Worm (Caenorhabditis elegans) whole organism, early embryonic: ENCODE results near the gene F54D5.5.

Source experiments
- B0310.2 ChIP-seq: sonication (generic microtip); optimal IDR thresholded peaks from 2 replicates; lab custom pipeline; 2016; ENCODE audit warnings: mild to moderate bottlenecking, missing genetic modification characterization, missing compliant biosample characterization
- F13C5.2 ChIP-seq: sonication (generic microtip); optimal IDR thresholded peaks from 2 replicates; lab custom pipeline; 2017; ENCODE audit warnings: mild to moderate bottlenecking, missing genetic modification characterization, inconsistent platforms, missing compliant biosample characterization
- aly-1 ChIP-seq: sonication (generic microtip); optimal IDR thresholded peaks from 2 replicates; lab custom pipeline; 2016; ENCODE audit warnings: missing genetic modification characterization, missing compliant biosample characterization
- ama-1 ChIP-seq: fragments of 150-350 bp; optimal IDR thresholded peaks from 2 replicates; lab custom pipeline; 2014
- ceh-13 ChIP-seq: fragments of 200-800 bp; sonication (Bioruptor generic); optimal IDR thresholded peaks from 2 replicates; lab custom pipeline; 2018; ENCODE audit warnings: mild to moderate bottlenecking, missing genetic modification characterization, missing compliant biosample characterization
- ceh-36 ChIP-seq: sonication (generic microtip); optimal IDR thresholded peaks from 2 replicates; lab custom pipeline; 2016; ENCODE audit warnings: missing genetic modification characterization, inconsistent platforms, missing compliant biosample characterization
- ets-7 ChIP-seq: sonication (generic microtip); optimal IDR thresholded peaks from 2 replicates; lab custom pipeline; 2016; ENCODE audit warnings: missing genotype, missing genetic modification characterization, missing compliant biosample characterization
- flt-1 ChIP-seq: fragments of 200-800 bp; sonication (Bioruptor generic); IDR thresholded peaks from 2 replicates; pipeline ENCODE4 v1.3.6; 2022; ENCODE audit warnings: missing genetic modification characterization, missing compliant biosample characterization
- hmbx-1 ChIP-seq: sonication (generic microtip); optimal IDR thresholded peaks from 2 replicates; lab custom pipeline; 2016; ENCODE audit warnings: mild to moderate bottlenecking, missing genetic modification characterization, missing compliant biosample characterization
- hmg-4 ChIP-seq: fragments of 200-800 bp; sonication (Bioruptor generic); optimal IDR thresholded peaks from 2 replicates; lab custom pipeline; 2018; ENCODE audit warnings: mild to moderate bottlenecking, missing genetic modification characterization, missing compliant biosample characterization
- hnd-1 ChIP-seq: sonication (generic microtip); optimal IDR thresholded peaks from 2 replicates; lab custom pipeline; 2016; ENCODE audit warnings: missing genetic modification characterization, missing compliant biosample characterization
- pes-1 ChIP-seq: fragments of 200-800 bp; sonication (Bioruptor generic); IDR thresholded peaks from 2 replicates; pipeline ENCODE4 v1.3.6; 2022; ENCODE audit warnings: missing genetic modification reagents, missing genetic modification characterization, missing compliant biosample characterization
- scrt-1 ChIP-seq: fragments of 200-800 bp; sonication (Bioruptor generic); IDR thresholded peaks from 2 replicates; pipeline ENCODE4 v1.3.6; 2022; ENCODE audit warnings: missing genetic modification characterization, missing compliant biosample characterization
- sea-1 ChIP-seq: fragments of 200-800 bp; sonication (Bioruptor generic); conservative IDR thresholded peaks from 2 replicates; pipeline ENCODE4 v1.3.6; 2022; ENCODE audit warnings: missing genetic modification characterization, missing compliant biosample characterization
- tbx-11 ChIP-seq: fragments of 200-800 bp; sonication (Bioruptor generic); IDR thresholded peaks from 2 replicates; pipeline ENCODE4 v1.3.6; 2022; ENCODE audit warnings: missing genetic modification characterization, missing compliant biosample characterization
- tbx-37 ChIP-seq: fragments of 200-800 bp; sonication (Bioruptor generic); conservative IDR thresholded peaks from 2 replicates; pipeline ENCODE4 v1.3.6; 2022; ENCODE audit warnings: missing genetic modification reagents, missing genetic modification characterization, missing compliant biosample characterization
- tra-4 ChIP-seq: sonication (generic microtip); optimal IDR thresholded peaks from 2 replicates; lab custom pipeline; 2017; ENCODE audit warnings: missing genetic modification characterization, missing compliant biosample characterization

The F54D5.5 gene

ce11 chrII:11566970-11567711 lies at the start of gene F54D5.5:
TSS of gene F54D5.5 (minus strand) at chrII:11567020.
- TF ChIP-seq tbx-11 (GFP tag; lab: Robert Waterston, UW) (0 out of 2 replicates have a peak, but pooled peaks have one; percentile 49), pes-1 (GFP tag; lab: Robert Waterston, UW) (0 out of 2 replicates have a peak, but pooled peaks have one; percentile 18), tbx-37 (no peak), hmg-4 (GFP tag; lab: Kevin White, UChicago) (peak; percentile 87), sea-1 (0 out of 2 replicates have a peak, but pooled peaks have one; percentile 38), flt-1 (peak; percentile 27; the same call in 1 of the 2 replicates), F13C5.2 (peak; percentile 16), ceh-36 (tag; lab: Kevin White, UChicago) (no peak)

DNA sequence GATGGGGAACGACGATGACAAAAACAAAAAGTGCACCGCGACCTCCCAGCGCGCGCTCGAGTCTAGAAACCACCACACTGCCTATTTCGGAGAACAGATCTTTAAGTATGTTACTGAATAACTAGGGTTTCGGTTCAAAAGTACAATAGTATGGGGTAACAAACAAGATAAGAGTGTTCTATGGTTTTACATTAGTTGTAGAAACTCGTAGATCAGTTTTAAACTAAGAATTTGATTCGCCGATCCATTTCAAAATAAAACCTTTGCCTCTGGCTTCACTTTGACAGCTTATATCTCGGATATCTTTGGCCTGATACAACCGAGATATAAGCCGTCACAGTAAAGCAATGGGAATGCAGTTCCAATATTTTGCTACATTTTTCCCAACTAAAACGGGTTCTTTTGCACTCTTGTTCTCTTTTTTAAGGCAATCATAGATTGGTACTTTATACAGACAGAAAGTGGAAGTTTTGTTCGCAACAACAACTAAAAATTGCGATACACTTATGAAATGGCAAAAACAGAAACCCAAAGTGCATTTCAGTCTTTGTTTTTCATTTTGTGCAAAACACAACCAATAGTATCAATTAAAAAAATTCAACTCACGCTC lies 49.6 kb upstream of the F54D5.5 start:
- TF ChIP-seq B0310.2 (tag; lab: Kevin White, UChicago): no peak
- TF ChIP-seq ets-7 (tag; lab: Kevin White, UChicago): no peak
- TF ChIP-seq ceh-13 (GFP tag; lab: Kevin White, UChicago): no peak
- TF ChIP-seq hmbx-1 (tag; lab: Kevin White, UChicago): no peak
- no peak for TF ChIP-seq ceh-36 (tag; lab: Kevin White, UChicago)
- TF ChIP-seq sea-1: no peak
- no peak for TF ChIP-seq flt-1
- no peak for TF ChIP-seq F13C5.2
- TF ChIP-seq hnd-1 (tag; lab: Kevin White, UChicago): no peak
- no peak for TF ChIP-seq hmg-4 (GFP tag; lab: Kevin White, UChicago)
- TF ChIP-seq tbx-37: no peak
- no peak for TF ChIP-seq pes-1 (GFP tag; lab: Robert Waterston, UW)
- TF ChIP-seq ama-1: no peak
- no peak for TF ChIP-seq tbx-11 (GFP tag; lab: Robert Waterston, UW)
- no peak for TF ChIP-seq scrt-1 (GFP tag; lab: Robert Waterston, UW)

ce11 chrII:11614103-11614857 lies 47.5 kb upstream of the F54D5.5 start:
- TF ChIP-seq tbx-11 (GFP tag; lab: Robert Waterston, UW): no peak
- no peak for TF ChIP-seq hmbx-1 (tag; lab: Kevin White, UChicago)
- peak; percentile 9 for TF ChIP-seq ceh-36 (tag; lab: Kevin White, UChicago)
- no peak for TF ChIP-seq hmg-4 (GFP tag; lab: Kevin White, UChicago)

ce11 chrII:11612034-11612723 lies 45.4 kb upstream of the F54D5.5 start, which contains the start of gene F07A11.5:
TSS of gene F07A11.5 (plus strand) at chrII:11612300.
- TF ChIP-seq ceh-13 (GFP tag; lab: Kevin White, UChicago) (no peak), ceh-36 (tag; lab: Kevin White, UChicago) (no peak), scrt-1 (GFP tag; lab: Robert Waterston, UW) (no peak), pes-1 (GFP tag; lab: Robert Waterston, UW) (no peak), flt-1 (no peak), ets-7 (tag; lab: Kevin White, UChicago) (no peak), F13C5.2 (no peak)

ce11 chrII:11611462-11611861 lies 44.6 kb upstream of the F54D5.5 start:
- no peak for TF ChIP-seq aly-1 (tag; lab: Kevin White, UChicago)
- TF ChIP-seq ceh-36 (tag; lab: Kevin White, UChicago): no peak
- no peak for TF ChIP-seq sea-1
- TF ChIP-seq tbx-11 (GFP tag; lab: Robert Waterston, UW): no peak
- no peak for TF ChIP-seq F13C5.2
- TF ChIP-seq hnd-1 (tag; lab: Kevin White, UChicago): no peak
- TF ChIP-seq ets-7 (tag; lab: Kevin White, UChicago): no peak

DNA sequence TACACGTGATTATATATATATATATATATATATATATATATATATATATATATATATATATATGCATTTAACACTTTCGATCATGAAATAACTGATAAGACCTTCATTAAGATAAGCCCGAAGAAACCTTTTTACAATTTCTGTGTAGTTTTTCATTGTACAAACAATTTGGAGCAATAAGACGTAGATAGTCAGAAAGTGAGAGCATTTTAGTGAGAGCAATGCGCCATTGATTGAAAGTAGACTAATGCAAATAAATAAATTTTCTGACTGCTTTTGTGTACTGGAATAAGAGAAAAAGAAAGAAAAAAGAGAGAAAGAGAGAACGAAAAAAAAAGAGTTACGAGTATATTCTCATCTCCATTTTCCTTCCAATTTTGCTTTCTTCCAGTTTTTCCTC lies 37.8 kb upstream of the F54D5.5 start:
- TF ChIP-seq tbx-11 (GFP tag; lab: Robert Waterston, UW) (no peak), sea-1 (no peak), tbx-37 (no peak), ama-1 (no peak), hmbx-1 (tag; lab: Kevin White, UChicago) (no peak), tra-4 (no peak), ets-7 (tag; lab: Kevin White, UChicago) (no peak), pes-1 (GFP tag; lab: Robert Waterston, UW) (no peak), ceh-36 (tag; lab: Kevin White, UChicago) (no peak), aly-1 (tag; lab: Kevin White, UChicago) (no peak), B0310.2 (tag; lab: Kevin White, UChicago) (no peak), ceh-13 (GFP tag; lab: Kevin White, UChicago) (no peak), hmg-4 (GFP tag; lab: Kevin White, UChicago) (no peak)

DNA sequence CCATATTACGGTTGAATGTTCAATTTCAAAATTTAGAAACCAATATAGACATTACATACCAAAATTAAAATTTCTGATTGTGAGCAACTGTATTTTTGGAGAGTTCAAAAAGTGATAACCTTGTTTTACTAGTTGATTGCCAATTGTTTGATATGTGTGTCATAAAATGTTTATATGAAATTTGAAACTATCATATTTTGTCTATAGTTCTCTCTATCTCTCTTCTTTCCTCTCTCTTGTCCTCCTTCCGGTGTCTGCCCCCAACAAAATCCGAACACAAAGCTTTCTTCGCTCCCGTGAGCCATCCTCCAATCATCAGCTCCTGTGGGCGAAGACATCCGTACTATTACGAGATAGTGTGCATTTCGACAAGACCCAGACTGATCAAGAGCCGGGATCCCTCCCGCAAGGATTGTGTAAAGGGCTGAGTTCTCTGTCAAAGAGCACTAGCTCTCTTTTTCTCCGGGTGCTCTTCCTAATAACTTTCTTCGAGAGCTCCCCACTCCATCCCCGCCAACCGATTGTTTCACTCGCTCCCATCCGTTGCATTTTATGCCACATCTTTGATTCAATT lies 35.7 kb upstream of the F54D5.5 start:
- TF ChIP-seq aly-1 (tag; lab: Kevin White, UChicago) (no peak), flt-1 (no peak), scrt-1 (GFP tag; lab: Robert Waterston, UW) (no peak), F13C5.2 (no peak), tbx-11 (GFP tag; lab: Robert Waterston, UW) (no peak), ceh-36 (tag; lab: Kevin White, UChicago) (no peak), tbx-37 (no peak), sea-1 (no peak), hnd-1 (tag; lab: Kevin White, UChicago) (no peak), ceh-13 (GFP tag; lab: Kevin White, UChicago) (no peak), tra-4 (no peak), B0310.2 (tag; lab: Kevin White, UChicago) (no peak), ama-1 (no peak)
